Worm (Caenorhabditis elegans) whole organism, L4 larva: Measurements from ENCODE around the gene srw-82.

Experiments
- R02D3.7 ChIP-seq: fragments of 150-350 bp; sonication (generic microtip); optimal IDR thresholded peaks from 3 replicates; lab custom pipeline; 2014; ENCODE audit warnings: missing biosample characterization, missing genetic modification characterization
- T26A8.4 ChIP-seq: fragments of 200-800 bp; sonication (Bioruptor generic); IDR thresholded peaks from 2 replicates; pipeline ENCODE4 v1.3.6; 2022; ENCODE audit warnings: missing genetic modification characterization, missing compliant biosample characterization
- ZK337.2 ChIP-seq: fragments of 200-800 bp; sonication (Bioruptor generic); IDR thresholded peaks from 2 replicates; pipeline ENCODE4 v1.3.6; 2022; ENCODE audit warnings: missing genetic modification reagents, missing genetic modification characterization, missing compliant biosample characterization
- aha-1 ChIP-seq: fragments of 150-350 bp; peaks from one replicate; lab custom pipeline; 2014; ENCODE audit warnings: missing biosample characterization, missing genetic modification characterization
- ama-1 ChIP-seq: fragments of 150-350 bp; optimal IDR thresholded peaks from 2 replicates; lab custom pipeline; 2014; ENCODE audit warnings: inconsistent platforms, mixed read lengths
- cey-2 ChIP-seq: sonication (generic microtip); optimal IDR thresholded peaks from 3 replicates; lab custom pipeline; 2017; ENCODE audit warnings: missing genetic modification characterization, mild to moderate bottlenecking, missing compliant biosample characterization, antibody characterized with exemption, borderline replicate concordance; ENCODE audit not compliant: insufficient read depth
- ctbp-1 ChIP-seq: fragments of 200-800 bp; sonication (Bioruptor generic); IDR thresholded peaks from 2 replicates; pipeline ENCODE4 v1.3.6; 2022; ENCODE audit warnings: missing genetic modification reagents, missing genetic modification characterization, missing compliant biosample characterization
- daf-12 ChIP-seq: fragments of 150-350 bp; optimal IDR thresholded peaks from 2 replicates; lab custom pipeline; 2014; ENCODE audit warnings: missing biosample characterization, missing genetic modification reagents, missing genetic modification characterization
- daf-16 ChIP-seq, 3 experiments: sonication (generic microtip); optimal IDR thresholded peaks; 2 replicates each; lab custom pipeline; 2016 to 2017; ENCODE audit warnings: missing genetic modification characterization in 3 of 3, missing genetic modification reagents in 3 of 3, mild to moderate bottlenecking in 2 of 3, missing compliant biosample characterization in 2 of 3, missing biosample characterization in 1 of 3, moderate library complexity in 1 of 3
- dmd-6 ChIP-seq: fragments of 200-800 bp; sonication (Bioruptor generic); IDR thresholded peaks from 2 replicates; pipeline ENCODE4 v1.3.6; 2022; ENCODE audit warnings: missing genetic modification reagents, missing genetic modification characterization, missing compliant biosample characterization
- dpl-1 ChIP-seq: fragments of 150-350 bp; optimal IDR thresholded peaks from 2 replicates; lab custom pipeline; 2014; ENCODE audit warnings: missing biosample characterization, missing genetic modification reagents, missing genetic modification characterization
- egl-27 ChIP-seq: sonication (generic microtip); optimal IDR thresholded peaks from 3 replicates; lab custom pipeline; 2017; ENCODE audit warnings: missing biosample characterization, missing genetic modification reagents, missing genetic modification characterization
- fkh-10 ChIP-seq: fragments of 150-350 bp; optimal IDR thresholded peaks from 2 replicates; lab custom pipeline; 2014; ENCODE audit warnings: missing biosample characterization, missing genetic modification reagents, missing genetic modification characterization
- gei-8 ChIP-seq: fragments of 200-800 bp; sonication (Bioruptor generic); optimal IDR thresholded peaks from 2 replicates; lab custom pipeline; 2018; ENCODE audit warnings: mild to moderate bottlenecking, missing genetic modification characterization, missing compliant biosample characterization
- hlh-30 ChIP-seq: sonication (generic microtip); optimal IDR thresholded peaks from 2 replicates; lab custom pipeline; 2017; ENCODE audit warnings: antibody characterized with exemption, mild to moderate bottlenecking, missing genetic modification characterization, missing compliant biosample characterization; ENCODE audit not compliant: insufficient read depth
- hmg-1.1 ChIP-seq: fragments of 200-800 bp; sonication (Bioruptor generic); IDR thresholded peaks from 2 replicates; pipeline ENCODE4 v1.3.6; 2022; ENCODE audit warnings: missing genetic modification reagents, missing genetic modification characterization, missing compliant biosample characterization
- jun-1 ChIP-seq: fragments of 150-350 bp; optimal IDR thresholded peaks from 2 replicates; lab custom pipeline; 2014; ENCODE audit warnings: missing biosample characterization, missing genetic modification reagents, missing genetic modification characterization
- lim-7 ChIP-seq: fragments of 200-800 bp; sonication (Bioruptor generic); IDR thresholded peaks from 2 replicates; pipeline ENCODE4 v1.3.6; 2022; ENCODE audit warnings: missing genetic modification characterization, missing compliant biosample characterization
- lin-29 ChIP-seq: fragments of 200-800 bp; sonication (Bioruptor generic); IDR thresholded peaks from 2 replicates; pipeline ENCODE4 v1.3.6; 2022; ENCODE audit warnings: missing genetic modification reagents, missing genetic modification characterization, missing compliant biosample characterization
- mdt-29 ChIP-seq: fragments of 200-800 bp; sonication (Bioruptor generic); IDR thresholded peaks from 2 replicates; pipeline ENCODE4 v1.3.6; 2022; ENCODE audit warnings: missing genetic modification reagents, missing genetic modification characterization, missing compliant biosample characterization
- mxl-3 ChIP-seq: fragments of 200-800 bp; sonication (Bioruptor generic); optimal IDR thresholded peaks from 2 replicates; lab custom pipeline; 2018; ENCODE audit warnings: mild to moderate bottlenecking, missing genetic modification characterization, missing compliant biosample characterization
- nhr-10 ChIP-seq: fragments of 150-350 bp; optimal IDR thresholded peaks from 2 replicates; lab custom pipeline; 2014; ENCODE audit warnings: missing biosample characterization, missing genetic modification characterization
- nhr-41 ChIP-seq: fragments of 200-800 bp; sonication (Bioruptor generic); IDR thresholded peaks from 2 replicates; pipeline ENCODE4 v1.3.6; 2022; ENCODE audit warnings: missing genetic modification reagents, missing genetic modification characterization, missing compliant biosample characterization
- nhr-76 ChIP-seq: fragments of 150-350 bp; optimal IDR thresholded peaks from 2 replicates; lab custom pipeline; 2014; ENCODE audit warnings: missing biosample characterization, missing genetic modification characterization
- nhr-77 ChIP-seq: fragments of 150-350 bp; optimal IDR thresholded peaks from 2 replicates; lab custom pipeline; 2014; ENCODE audit warnings: missing biosample characterization, missing genetic modification characterization
- pqm-1 ChIP-seq: sonication (generic microtip); optimal IDR thresholded peaks from 2 replicates; lab custom pipeline; 2017; ENCODE audit warnings: missing biosample characterization, missing genetic modification characterization
- rbr-2 ChIP-seq: sonication (generic microtip); optimal IDR thresholded peaks from 2 replicates; lab custom pipeline; 2016; ENCODE audit warnings: missing genotype, missing genetic modification characterization, missing compliant biosample characterization
- sdz-12 ChIP-seq: fragments of 200-800 bp; sonication (Bioruptor generic); optimal IDR thresholded peaks from 2 replicates; lab custom pipeline; 2018; ENCODE audit warnings: mild to moderate bottlenecking, missing genetic modification characterization, missing compliant biosample characterization
- set-16 ChIP-seq: fragments of 200-800 bp; sonication (Bioruptor generic); IDR thresholded peaks from 2 replicates; pipeline ENCODE4 v1.3.6; 2022; ENCODE audit warnings: missing genetic modification reagents, missing genetic modification characterization, missing compliant biosample characterization
- snpc-1.2 ChIP-seq: fragments of 200-800 bp; sonication (Bioruptor generic); IDR thresholded peaks from 2 replicates; pipeline ENCODE4 v1.3.6; 2022; ENCODE audit warnings: missing genetic modification reagents, missing genetic modification characterization, missing compliant biosample characterization
- snpc-4 ChIP-seq: fragments of 150-350 bp; optimal IDR thresholded peaks from 2 replicates; lab custom pipeline; 2014; ENCODE audit warnings: missing biosample characterization, missing genetic modification characterization
- spr-3 ChIP-seq: fragments of 200-800 bp; sonication (Bioruptor generic); optimal IDR thresholded peaks from 2 replicates; lab custom pipeline; 2018; ENCODE audit warnings: mild to moderate bottlenecking, missing genetic modification characterization, missing compliant biosample characterization
- tra-1 ChIP-seq: fragments of 200-800 bp; sonication (Bioruptor generic); IDR thresholded peaks from 2 replicates; pipeline ENCODE4 v1.3.6; 2022; ENCODE audit warnings: missing genetic modification reagents, missing genetic modification characterization, missing compliant biosample characterization
- unc-62 ChIP-seq, 3 experiments: fragments of 150-350 bp in 1 of 3; sonication (generic microtip); optimal IDR thresholded peaks in 2 of 3; peaks in 1 of 3; 1 replicate in 1 of 3; 2 replicates in 2 of 3; lab custom pipeline; 2014 to 2017; ENCODE audit warnings: missing biosample characterization in 3 of 3, missing genetic modification characterization in 3 of 3, missing genetic modification reagents in 3 of 3, missing genotype in 1 of 3
- zfp-3 ChIP-seq: fragments of 200-800 bp; sonication (Bioruptor generic); conservative IDR thresholded peaks from 2 replicates; pipeline ENCODE4 v1.3.6; 2022; ENCODE audit warnings: missing genetic modification reagents, missing genetic modification characterization, missing compliant biosample characterization
- zip-11 ChIP-seq: fragments of 200-800 bp; sonication (Bioruptor generic); IDR thresholded peaks from 2 replicates; pipeline ENCODE4 v1.3.6; 2022; ENCODE audit warnings: missing genetic modification characterization, missing compliant biosample characterization
- ztf-7 ChIP-seq: fragments of 150-350 bp; optimal IDR thresholded peaks from 2 replicates; lab custom pipeline; 2014; ENCODE audit warnings: missing biosample characterization, missing genetic modification characterization

Gene srw-82

ce11 chrV:18431450-18431849 is at the start of gene srw-82:
Gene srw-82 (plus strand): TSS chrV:18431750.
- peak; percentile 89 for TF ChIP-seq aha-1 (tag; lab: Kevin White, UChicago)
- no peak for TF ChIP-seq nhr-76

ce11 chrV:18382590-18382989 is 49.0 kb upstream of the srw-82 start, which contains the start of gene nhr-288:
Gene nhr-288 (minus strand): TSS chrV:18382690.
- peak in 1 of 2 experiments; percentile 9 for TF ChIP-seq unc-62 (GFP tag; optimal IDR thresholded peaks at IDR 0.05 in 1 of 2; lab: Kevin White, UChicago)
- no peak for TF ChIP-seq unc-62 (tag; optimal IDR thresholded peaks at IDR 0.05; lab: Kevin White, UChicago)
- no peak for TF ChIP-seq rbr-2
- TF ChIP-seq, all 104 proteins: peak for 1

ce11 chrV:18389046-18389445 is 42.5 kb upstream of the srw-82 start, which contains the start of the genes Y51A2B.4 and Y51A2B.5:
Gene Y51A2B.4 (minus strand): TSS chrV:18389146.
Gene Y51A2B.5 (plus strand): TSS chrV:18389277.
- TF ChIP-seq dpl-1 (GFP tag; lab: Kevin White, UChicago) (no peak), hlh-30 (tag; lab: Kevin White, UChicago) (no peak), zfp-3 (GFP tag; lab: Robert Waterston, UW) (no peak), hmg-1.1 (GFP tag; lab: Robert Waterston, UW) (no peak), fkh-10 (no peak), rbr-2 (no peak), gei-8 (GFP tag; lab: Kevin White, UChicago) (no peak), unc-62 (GFP tag; optimal IDR thresholded peaks at IDR 0.05 in 1 of 2; lab: Kevin White, UChicago) (no peak), unc-62 (tag; optimal IDR thresholded peaks at IDR 0.05; lab: Kevin White, UChicago) (no peak), cey-2 (tag; lab: Kevin White, UChicago) (no peak), snpc-4 (tag; lab: Kevin White, UChicago) (no peak), pqm-1 (tag; lab: Kevin White, UChicago) (no peak), nhr-10 (tag; lab: Kevin White, UChicago) (no peak), daf-16 (GFP tag; optimal IDR thresholded peaks at IDR 0.05; lab: Kevin White, UChicago) (no peak), daf-16 (tag; optimal IDR thresholded peaks at IDR 0.05; lab: Kevin White, UChicago) (no peak), nhr-77 (tag; lab: Kevin White, UChicago) (no peak), sdz-12 (GFP tag; lab: Kevin White, UChicago) (no peak), snpc-1.2 (no peak), R02D3.7 (no peak)

- no peak for TF ChIP-seq hlh-30 (tag; lab: Kevin White, UChicago)
- TF ChIP-seq mdt-29 (GFP tag; lab: Robert Waterston, UW): no peak
- no peak for TF ChIP-seq ZK337.2 (GFP tag; lab: Robert Waterston, UW)
- no peak for TF ChIP-seq spr-3
- TF ChIP-seq T26A8.4 (GFP tag; lab: Robert Waterston, UW): no peak
- TF ChIP-seq pqm-1 (tag; lab: Kevin White, UChicago): no peak
- no peak for TF ChIP-seq set-16 (GFP tag; lab: Robert Waterston, UW)
- TF ChIP-seq egl-27 (tag; lab: Kevin White, UChicago): no peak
- TF ChIP-seq nhr-77 (tag; lab: Kevin White, UChicago): no peak
- TF ChIP-seq dmd-6 (GFP tag; lab: Robert Waterston, UW): no peak
- TF ChIP-seq zip-11: no peak
- TF ChIP-seq, all 104 proteins: peak for 0
Measured at ce11 chrV:18394203-18394602, 37.3 kb upstream of the srw-82 start, which contains the start of gene Y51A2B.6. Gene Y51A2B.6 (minus strand): TSS chrV:18394303.

- TF ChIP-seq lim-7: no peak
- no peak for TF ChIP-seq nhr-41 (GFP tag; lab: Robert Waterston, UW)
- TF ChIP-seq tra-1: no peak
- TF ChIP-seq ama-1 (lab: Kevin White, UChicago): no peak
- TF ChIP-seq lin-29: no peak
- TF ChIP-seq zip-11: no peak
- TF ChIP-seq mxl-3 (GFP tag; lab: Kevin White, UChicago): no peak
- no peak for TF ChIP-seq ctbp-1
- TF ChIP-seq zfp-3 (GFP tag; lab: Robert Waterston, UW): no peak
- TF ChIP-seq daf-12 (tag; lab: Kevin White, UChicago): no peak
- TF ChIP-seq ZK337.2 (GFP tag; lab: Robert Waterston, UW): no peak
- TF ChIP-seq jun-1 (tag; lab: Kevin White, UChicago): no peak
- TF ChIP-seq ztf-7 (tag; lab: Kevin White, UChicago): no peak
Measured at ce11 chrV:18395649-18396048, 35.9 kb upstream of the srw-82 start, which contains the start of gene Y51A2B.9. Gene Y51A2B.9 (minus strand): TSS chrV:18395749.
